Worm (Caenorhabditis elegans) whole organism, dauer: ENCODE results near the gene pqn-8.

Source experiments
- unc-62 ChIP-seq: sonication (generic microtip); optimal IDR thresholded peaks from 2 replicates; lab custom pipeline; 2017; ENCODE audit warnings: missing biosample characterization, missing genetic modification reagents, missing genetic modification characterization

The pqn-8 gene

ce11 chrIII:9997890-9998289 lies at the start of gene pqn-8:
TSS of gene pqn-8 (minus strand) at chrIII:9997990.
- TF ChIP-seq unc-62 (GFP tag; lab: Kevin White, UChicago), result no peak

ce11 chrIII:10040013-10040412 lies 42.2 kb upstream of the pqn-8 start, which contains the start of gene T16G12.7:
TSS of gene T16G12.7 (minus strand) at chrIII:10040113.
- TF ChIP-seq unc-62 (GFP tag; lab: Kevin White, UChicago), result no peak

- no peak for TF ChIP-seq unc-62 (GFP tag; lab: Kevin White, UChicago)
Measured at ce11 chrIII:10037150-10037549, 39.4 kb upstream of the pqn-8 start, which contains the start of gene M04D8.7. TSS of gene M04D8.7 (plus strand) at chrIII:10037450.

- no peak for TF ChIP-seq unc-62 (GFP tag; lab: Kevin White, UChicago)
Measured at ce11 chrIII:10035783-10036182, 38.0 kb upstream of the pqn-8 start, which contains the start of gene xbx-3. TSS of gene xbx-3 (plus strand) at chrIII:10035945.

ce11 chrIII:10033881-10034280 lies 36.1 kb upstream of the pqn-8 start, which contains the start of gene M04D8.8:
TSS of gene M04D8.8 (plus strand) at chrIII:10034181.
- TF ChIP-seq unc-62 (GFP tag; lab: Kevin White, UChicago), result no peak

- no peak for TF ChIP-seq unc-62 (GFP tag; lab: Kevin White, UChicago)
Measured at ce11 chrIII:10033213-10033612, 35.4 kb upstream of the pqn-8 start, which contains the start of gene M04D8.5. TSS of gene M04D8.5 (minus strand) at chrIII:10033313.

- no peak for TF ChIP-seq unc-62 (GFP tag; lab: Kevin White, UChicago)
Measured at ce11 chrIII:10030549-10030948, 32.8 kb upstream of the pqn-8 start, which contains the start of gene M04D8.4. TSS of gene M04D8.4 (minus strand) at chrIII:10030649.

ce11 chrIII:10027947-10028346 lies 30.2 kb upstream of the pqn-8 start, which contains the start of gene ins-23:
TSS of gene ins-23 (plus strand) at chrIII:10028247.
- TF ChIP-seq unc-62 (GFP tag; lab: Kevin White, UChicago), result no peak

- TF ChIP-seq unc-62 (GFP tag; lab: Kevin White, UChicago), result no peak
Measured at ce11 chrIII:10025989-10026388, 28.2 kb upstream of the pqn-8 start, which contains the start of gene ins-22. TSS of gene ins-22 (plus strand) at chrIII:10026289.

- TF ChIP-seq unc-62 (GFP tag; lab: Kevin White, UChicago), result no peak
Measured at ce11 chrIII:10023452-10023851, 25.7 kb upstream of the pqn-8 start, which contains the start of gene ins-21. TSS of gene ins-21 (plus strand) at chrIII:10023752.

- no peak for TF ChIP-seq unc-62 (GFP tag; lab: Kevin White, UChicago)
Measured at ce11 chrIII:10018007-10018406, 20.2 kb upstream of the pqn-8 start.

ce11 chrIII:10016413-10017051 lies 18.7 kb upstream of the pqn-8 start, which contains the start of gene rgs-1:
TSS of gene rgs-1 (minus strand) at chrIII:10016558.
- no peak for TF ChIP-seq unc-62 (GFP tag; lab: Kevin White, UChicago)

- TF ChIP-seq unc-62 (GFP tag; lab: Kevin White, UChicago), result no peak
Measured at ce11 chrIII:10012136-10012535, 14.3 kb upstream of the pqn-8 start, which contains the start of gene C05B5.16. TSS of gene C05B5.16 (plus strand) at chrIII:10012436.

ce11 chrIII:10010117-10010516 lies 12.3 kb upstream of the pqn-8 start, which contains the start of gene fbxa-155:
TSS of gene fbxa-155 (minus strand) at chrIII:10010217.
- TF ChIP-seq unc-62 (GFP tag; lab: Kevin White, UChicago), result no peak

ce11 chrIII:10006734-10007348 lies 9.1 kb upstream of the pqn-8 start, which contains the start of gene C05B5.8:
TSS of gene C05B5.8 (minus strand) at chrIII:10006784.
- TF ChIP-seq unc-62 (GFP tag; lab: Kevin White, UChicago), result no peak

ce11 chrIII:10004213-10004612 lies 6.4 kb upstream of the pqn-8 start, which contains the start of gene C05B5.11:
TSS of gene C05B5.11 (plus strand) at chrIII:10004513.
- no peak for TF ChIP-seq unc-62 (GFP tag; lab: Kevin White, UChicago)
